Worm (Caenorhabditis elegans): ENCODE data around the gene R13A1.3.
A peak's percentile ranks its signal among the peaks of the same experiment; 100 is the strongest.

The R13A1.3 gene

ce11 chrIV:7203696-7204095, at the start of gene R13A1.3:
TSS of gene R13A1.3 (plus strand) at chrIV:7203996.
- TF ChIP-seq him-1 (tag; optimal IDR thresholded peaks at IDR 0.05) (no peak), W03F9.2 (tag; optimal IDR thresholded peaks at IDR 0.05) (no peak), dao-5 (tag; optimal IDR thresholded peaks at IDR 0.05) (no peak)

- no peak for TF ChIP-seq him-1 (tag; optimal IDR thresholded peaks at IDR 0.05)
- TF ChIP-seq W03F9.2 (tag; optimal IDR thresholded peaks at IDR 0.05): no peak
- no peak for TF ChIP-seq dao-5 (tag; optimal IDR thresholded peaks at IDR 0.05)
Observed at ce11 chrIV:7154356-7154755, 49.4 kb upstream of the R13A1.3 start, which contains the start of gene C34D4.2. TSS of gene C34D4.2 (plus strand) at chrIV:7154656.

- TF ChIP-seq W03F9.2 (tag; optimal IDR thresholded peaks at IDR 0.05) (no peak), him-1 (tag; optimal IDR thresholded peaks at IDR 0.05) (no peak), dao-5 (tag; optimal IDR thresholded peaks at IDR 0.05) (no peak)
Observed at ce11 chrIV:7156356-7156755, 47.4 kb upstream of the R13A1.3 start, which contains the start of gene maph-9. TSS of gene maph-9 (plus strand) at chrIV:7156628.

- TF ChIP-seq W03F9.2 (tag; optimal IDR thresholded peaks at IDR 0.05) (no peak), him-1 (tag; optimal IDR thresholded peaks at IDR 0.05) (no peak), dao-5 (tag; optimal IDR thresholded peaks at IDR 0.05) (no peak)
Observed at ce11 chrIV:7158161-7158560, 45.6 kb upstream of the R13A1.3 start.

- no peak for TF ChIP-seq dao-5 (tag; optimal IDR thresholded peaks at IDR 0.05)
- no peak for TF ChIP-seq him-1 (tag; optimal IDR thresholded peaks at IDR 0.05)
- TF ChIP-seq W03F9.2 (tag; optimal IDR thresholded peaks at IDR 0.05): no peak
Observed at ce11 chrIV:7159586-7159985, 44.2 kb upstream of the R13A1.3 start.

ce11 chrIV:7165723-7166122, 38.1 kb upstream of the R13A1.3 start, which contains the start of gene rpc-1:
TSS of gene rpc-1 (minus strand) at chrIV:7165748.
- TF ChIP-seq him-1 (tag; optimal IDR thresholded peaks at IDR 0.05) (no peak), dao-5 (tag; optimal IDR thresholded peaks at IDR 0.05) (no peak), W03F9.2 (tag; optimal IDR thresholded peaks at IDR 0.05) (no peak)

- TF ChIP-seq W03F9.2 (tag; optimal IDR thresholded peaks at IDR 0.05) (no peak), dao-5 (tag; optimal IDR thresholded peaks at IDR 0.05) (no peak), him-1 (tag; optimal IDR thresholded peaks at IDR 0.05) (no peak)
Observed at ce11 chrIV:7166553-7166952, 37.2 kb upstream of the R13A1.3 start, which contains the start of gene C42D4.18. TSS of gene C42D4.18 (plus strand) at chrIV:7166783.

ce11 chrIV:7167983-7168760, 35.6 kb upstream of the R13A1.3 start, which contains the start of gene skr-16:
TSS of gene skr-16 (plus strand) at chrIV:7168710.
- TF ChIP-seq dao-5 (tag; optimal IDR thresholded peaks at IDR 0.05) (no peak), W03F9.2 (tag; optimal IDR thresholded peaks at IDR 0.05) (no peak), him-1 (tag; optimal IDR thresholded peaks at IDR 0.05) (no peak)

- TF ChIP-seq W03F9.2 (tag; optimal IDR thresholded peaks at IDR 0.05) (no peak), dao-5 (tag; optimal IDR thresholded peaks at IDR 0.05) (no peak), him-1 (tag; optimal IDR thresholded peaks at IDR 0.05) (no peak)
Observed at ce11 chrIV:7171222-7171621, 32.6 kb upstream of the R13A1.3 start, which contains the start of gene str-220. TSS of gene str-220 (minus strand) at chrIV:7171322.

ce11 chrIV:7173489-7173888, 30.3 kb upstream of the R13A1.3 start, which contains the start of gene str-1:
TSS of gene str-1 (plus strand) at chrIV:7173789.
- no peak for TF ChIP-seq him-1 (tag; optimal IDR thresholded peaks at IDR 0.05)
- TF ChIP-seq dao-5 (tag; optimal IDR thresholded peaks at IDR 0.05): no peak
- no peak for TF ChIP-seq W03F9.2 (tag; optimal IDR thresholded peaks at IDR 0.05)

ce11 chrIV:7175346-7175745, 28.4 kb upstream of the R13A1.3 start, which contains the start of gene C42D4.19:
TSS of gene C42D4.19 (plus strand) at chrIV:7175646.
- TF ChIP-seq dao-5 (tag; optimal IDR thresholded peaks at IDR 0.05) (no peak), him-1 (tag; optimal IDR thresholded peaks at IDR 0.05) (no peak)

ce11 chrIV:7176887-7177286, 26.9 kb upstream of the R13A1.3 start, which contains the start of gene str-44:
TSS of gene str-44 (plus strand) at chrIV:7177187.
- TF ChIP-seq him-1 (tag; optimal IDR thresholded peaks at IDR 0.05) (no peak), W03F9.2 (tag; optimal IDR thresholded peaks at IDR 0.05) (no peak), dao-5 (tag; optimal IDR thresholded peaks at IDR 0.05) (no peak)

ce11 chrIV:7178942-7179341, 24.9 kb upstream of the R13A1.3 start, which contains the start of gene C42D4.3:
TSS of gene C42D4.3 (plus strand) at chrIV:7179239.
- TF ChIP-seq dao-5 (tag; optimal IDR thresholded peaks at IDR 0.05) (no peak), him-1 (tag; optimal IDR thresholded peaks at IDR 0.05) (no peak), W03F9.2 (tag; optimal IDR thresholded peaks at IDR 0.05) (no peak)

- TF ChIP-seq him-1 (tag; optimal IDR thresholded peaks at IDR 0.05): no peak
- peak; percentile 6 for TF ChIP-seq W03F9.2 (tag; optimal IDR thresholded peaks at IDR 0.05)
Observed at ce11 chrIV:7180304-7180703, 23.5 kb upstream of the R13A1.3 start, which contains the start of gene cest-10. TSS of gene cest-10 (plus strand) at chrIV:7180557.
